Fruit fly (Drosophila melanogaster): Measurements from ENCODE around the gene Eig71Ee.

The Eig71Ee gene

dm6 chr3L:15625676-15626414 lies 30.0 kb downstream of the Eig71Ee start (continued):
- TF ChIP-seq D (optimal IDR thresholded peaks at IDR 0.05), result no peak
- peak; percentile 92 for TF ChIP-seq D (GFP tag; optimal IDR thresholded peaks at IDR 0.05)
- no peak for TF ChIP-seq h (optimal IDR thresholded peaks at IDR 0.05)
- TF ChIP-seq stwl (tag; optimal IDR thresholded peaks at IDR 0.05), result no peak
- TF ChIP-seq psq (GFP tag; optimal IDR thresholded peaks at IDR 0.05), result peak; percentile 59
- peak; percentile 90 for TF ChIP-seq CG18599 (GFP tag; optimal IDR thresholded peaks at IDR 0.05)
- peak; percentile 70 for TF ChIP-seq CG2202 (tag; optimal IDR thresholded peaks at IDR 0.05)
- TF ChIP-seq CG31365 (tag; optimal IDR thresholded peaks at IDR 0.05), result peak; percentile 53
- peak; percentile 85 for TF ChIP-seq CG10267 (tag; optimal IDR thresholded peaks at IDR 0.05)
- TF ChIP-seq danr (GFP tag; IDR thresholded peaks at IDR 0.05), result peak; percentile 52; the same call in 1 of the 2 replicates
- TF ChIP-seq Mrtf (GFP tag; IDR thresholded peaks at IDR 0.05), result peak; percentile 66; the same call in 1 of the 3 replicates
- TF ChIP-seq CG12071 (GFP tag; optimal IDR thresholded peaks at IDR 0.05), result peak; percentile 77
- TF ChIP-seq fd3F (GFP tag; optimal IDR thresholded peaks at IDR 0.05), result peak; percentile 89
- no peak for TF ChIP-seq tna (GFP tag; IDR thresholded peaks at IDR 0.05; ENCODE audit: partially characterized antibody)
- TF ChIP-seq croc (GFP tag; conservative IDR thresholded peaks at IDR 0.05), result peak; percentile 84
- TF ChIP-seq dmrt11E (tag; optimal IDR thresholded peaks at IDR 0.05), result peak; percentile 69
- peak; percentile 83; the same call in 2 of the 4 replicates for TF ChIP-seq chinmo (GFP tag; IDR thresholded peaks at IDR 0.05; ENCODE audit: partially characterized antibody)
- peak; percentile 46; the same call in 1 of the 2 replicates for TF ChIP-seq NFAT (GFP tag; IDR thresholded peaks at IDR 0.05)
- TF ChIP-seq CG16815 (GFP tag; optimal IDR thresholded peaks at IDR 0.05), result peak; percentile 85
- TF ChIP-seq CG1792 (GFP tag; optimal IDR thresholded peaks at IDR 0.05), result no peak
- TF ChIP-seq crc (GFP tag; optimal IDR thresholded peaks at IDR 0.05), result no peak
- TF ChIP-seq Ssrp (tag; optimal IDR thresholded peaks at IDR 0.05), result peak; percentile 95
- TF ChIP-seq CkIIα-i1 (GFP tag; IDR thresholded peaks at IDR 0.05), result no peak
- TF ChIP-seq CG10654 (GFP tag; optimal IDR thresholded peaks at IDR 0.05), result peak; percentile 81
- TF ChIP-seq dmrt99B (tag; optimal IDR thresholded peaks at IDR 0.05), result peak; percentile 98
- peak; percentile 79 for TF ChIP-seq ase (GFP tag; IDR thresholded peaks at IDR 0.05)
- peak; percentile 88 for TF ChIP-seq Xbp1 (GFP tag; optimal IDR thresholded peaks at IDR 0.05)
- peak; percentile 13 for TF ChIP-seq Atf3 (GFP tag; optimal IDR thresholded peaks at IDR 0.05)
- peak; percentile 82 for TF ChIP-seq ewg (GFP tag; optimal IDR thresholded peaks at IDR 0.05)
- TF ChIP-seq Nf-YA (GFP tag; IDR thresholded peaks at IDR 0.05), result peak; percentile 63
- peak; percentile 91 for TF ChIP-seq gcm (GFP tag; optimal IDR thresholded peaks at IDR 0.05)
- TF ChIP-seq dpn (GFP tag; optimal IDR thresholded peaks at IDR 0.05), result peak; percentile 57 to 71
- peak; percentile 79 for TF ChIP-seq ssp (GFP tag; IDR thresholded peaks at IDR 0.05)
- peak; percentile 86; the same call in 2 of the 3 replicates for TF ChIP-seq CG34422 (GFP tag; IDR thresholded peaks at IDR 0.05)
- TF ChIP-seq CG9215 (GFP tag; IDR thresholded peaks at IDR 0.05), result peak; percentile 87
- peak; percentile 89 for TF ChIP-seq CG10147 (GFP tag; optimal IDR thresholded peaks at IDR 0.05)
- no peak for TF ChIP-seq repo (GFP tag; optimal IDR thresholded peaks at IDR 0.05)
- peak; percentile 86 for TF ChIP-seq CG14441 (GFP tag; IDR thresholded peaks at IDR 0.05)
- peak; percentile 64 for TF ChIP-seq zf30C (GFP tag; optimal IDR thresholded peaks at IDR 0.05)
- peak; percentile 57 for TF ChIP-seq CG3065 (GFP tag; optimal IDR thresholded peaks at IDR 0.05)
- peak; percentile 20 for TF ChIP-seq Atf-2 (GFP tag; optimal IDR thresholded peaks at IDR 0.05)
- peak; percentile 90 for TF ChIP-seq ind (GFP tag; optimal IDR thresholded peaks at IDR 0.05)
- TF ChIP-seq CG4730 (GFP tag; IDR thresholded peaks at IDR 0.05), result peak; percentile 78
- TF ChIP-seq br (optimal IDR thresholded peaks at IDR 0.05), result no peak
- TF ChIP-seq CG2678 (tag; optimal IDR thresholded peaks at IDR 0.05), result peak; percentile 97
- peak; percentile 98 for TF ChIP-seq gem (tag; optimal IDR thresholded peaks at IDR 0.05)
- TF ChIP-seq Deaf1 (tag; optimal IDR thresholded peaks at IDR 0.05), result peak; percentile 76
- peak; percentile 66 for TF ChIP-seq Oaz (GFP tag; IDR thresholded peaks at IDR 0.05)
- peak; percentile 89 for TF ChIP-seq CG13775 (GFP tag; optimal IDR thresholded peaks at IDR 0.05)
- no peak for TF ChIP-seq lbe (GFP tag; optimal IDR thresholded peaks at IDR 0.05)
